Fruit fly (Drosophila melanogaster) S2 (cell line): ENCODE measurements around the gene CG17036.

Experiments used
- CG8478 ChIP-seq: fragments of >200 bp; optimal IDR thresholded peaks from 2 replicates; lab custom pipeline; 2018
- CTCF ChIP-seq, 2 experiments: fragments of >200 bp; optimal IDR thresholded peaks; 2 replicates each; lab custom pipeline; 2018

dm6 chr2L:12681603-12682368 lies 18.8 kb downstream of the CG17036 start:
- TF ChIP-seq CTCF (optimal IDR thresholded peaks at IDR 0.05; lab: Kevin White, UChicago), result no peak
- no peak for TF ChIP-seq CG8478 (lab: Kevin White, UChicago)
